Fruit fly (Drosophila melanogaster) whole organism, embryonic: Measurements from ENCODE around the gene Der-2.

ENCODE experiments used
- BEAF-32 ChIP-seq: fragments of 200-800 bp; sonication (Bioruptor generic); optimal IDR thresholded peaks from 3 replicates; lab custom pipeline; 2017; ENCODE audit warnings: missing biosample characterization, missing genetic modification characterization, mild to moderate bottlenecking, moderate library complexity, missing genetic modification reagents
- CG10321 ChIP-seq: fragments of 200-800 bp; sonication (Bioruptor generic); IDR thresholded peaks from 2 replicates; pipeline ENCODE4 v1.3.6; 2022; ENCODE audit warnings: missing biosample characterization, missing genetic modification characterization
- CG11723 ChIP-seq: fragments of 200-800 bp; sonication (Bioruptor generic); optimal IDR thresholded peaks from 2 replicates; lab custom pipeline; 2017; ENCODE audit warnings: missing biosample characterization, mild to moderate bottlenecking, missing genetic modification characterization
- CG12299 ChIP-seq: fragments of 200-800 bp; sonication (Bioruptor generic); optimal IDR thresholded peaks from 2 replicates; lab custom pipeline; 2018; ENCODE audit warnings: missing biosample characterization, mild to moderate bottlenecking, missing genetic modification characterization
- CG12942 ChIP-seq: fragments of 200-800 bp; sonication (Bioruptor generic); optimal IDR thresholded peaks from 3 replicates; lab custom pipeline; 2016; ENCODE audit warnings: missing biosample characterization, missing genetic modification characterization
- CG14710 ChIP-seq: fragments of 200-800 bp; sonication (Bioruptor generic); optimal IDR thresholded peaks from 3 replicates; lab custom pipeline; 2019; ENCODE audit warnings: missing biosample characterization, mild to moderate bottlenecking, missing genetic modification characterization, moderate library complexity
- CG15479 ChIP-seq: fragments of 200-800 bp; sonication (Bioruptor generic); optimal IDR thresholded peaks from 3 replicates; lab custom pipeline; 2019; ENCODE audit warnings: missing biosample characterization, mild to moderate bottlenecking, missing genetic modification characterization, moderate library complexity
- CG17359 ChIP-seq: fragments of 200-800 bp; sonication (Bioruptor generic); optimal IDR thresholded peaks from 3 replicates; lab custom pipeline; 2018; ENCODE audit warnings: missing biosample characterization, mild to moderate bottlenecking, missing genetic modification characterization, moderate library complexity
- CG17568 ChIP-seq: fragments of 200-800 bp; sonication (Bioruptor generic); optimal IDR thresholded peaks from 2 replicates; lab custom pipeline; 2018; ENCODE audit warnings: missing biosample characterization, mild to moderate bottlenecking, missing genetic modification characterization, moderate library complexity
- CG2199 ChIP-seq: fragments of 200-800 bp; sonication (Bioruptor generic); IDR thresholded peaks from 3 replicates; pipeline ENCODE4 v1.3.6; 2022; ENCODE audit warnings: missing biosample characterization, missing genetic modification characterization
- CG3065 ChIP-seq: fragments of 200-800 bp; sonication (Bioruptor generic); optimal IDR thresholded peaks from 2 replicates; lab custom pipeline; 2016; ENCODE audit warnings: missing biosample characterization, missing genetic modification characterization
- CG34376 ChIP-seq: fragments of 200-800 bp; sonication (Bioruptor generic); optimal IDR thresholded peaks from 2 replicates; lab custom pipeline; 2018; ENCODE audit warnings: missing biosample characterization, mild to moderate bottlenecking, missing genetic modification characterization
- CG6765 ChIP-seq: fragments of 200-800 bp; sonication (Bioruptor generic); optimal IDR thresholded peaks from 3 replicates; lab custom pipeline; 2017; ENCODE audit warnings: missing biosample characterization, mild to moderate bottlenecking, missing genetic modification characterization
- Doc3 ChIP-seq: fragments of 200-800 bp; sonication (Bioruptor generic); IDR thresholded peaks from 3 replicates; pipeline ENCODE4 v1.3.6; 2022; ENCODE audit warnings: missing biosample characterization, missing genetic modification characterization; ENCODE audit not compliant: partially characterized antibody
- ERR ChIP-seq: fragments of 200-800 bp; sonication (Bioruptor generic); optimal IDR thresholded peaks from 2 replicates; lab custom pipeline; 2016; ENCODE audit warnings: missing biosample characterization, missing genetic modification characterization
- GATAe ChIP-seq: fragments of 200-800 bp; sonication (Bioruptor generic); conservative IDR thresholded peaks from 2 replicates; pipeline ENCODE4 v1.3.6; 2022; ENCODE audit warnings: missing biosample characterization, missing genetic modification characterization
- Hr39 ChIP-seq: fragments of >200 bp; optimal IDR thresholded peaks from 2 replicates; lab custom pipeline; 2017
- Hr78 ChIP-seq, 2 experiments: fragments of 200-800 bp in 1 of 2; fragments of >200 bp in 1 of 2; sonication (Bioruptor generic) in 1 of 2; optimal IDR thresholded peaks; 2 replicates each; lab custom pipeline; 2017 to 2019; ENCODE audit warnings: missing biosample characterization in 2 of 2, missing genetic modification characterization in 2 of 2, mild to moderate bottlenecking in 1 of 2, moderate library complexity in 1 of 2
- Med ChIP-seq: fragments of 200-800 bp; sonication (Bioruptor generic); peaks from one replicate; lab custom pipeline; 2016; ENCODE audit warnings: missing biosample characterization, missing genetic modification characterization, mild to moderate bottlenecking, inconsistent platforms, moderate library complexity
- Mrtf ChIP-seq: fragments of 200-800 bp; sonication (Bioruptor generic); IDR thresholded peaks from 3 replicates; pipeline ENCODE4 v1.3.6; 2022; ENCODE audit warnings: missing biosample characterization, missing genetic modification characterization
- Neu2 ChIP-seq: fragments of 200-800 bp; sonication (Bioruptor generic); optimal IDR thresholded peaks from 3 replicates; lab custom pipeline; 2016; ENCODE audit warnings: missing biosample characterization, missing genetic modification characterization, borderline replicate concordance
- Pdp1 ChIP-seq, 2 experiments: fragments of 200-800 bp; sonication (Bioruptor generic); optimal IDR thresholded peaks; 3 replicates each; lab custom pipeline; 2016; ENCODE audit warnings: missing biosample characterization in 2 of 2, missing genetic modification characterization in 2 of 2, mild to moderate bottlenecking in 1 of 2, moderate library complexity in 1 of 2
- Rfx ChIP-seq: fragments of 200-800 bp; sonication (Bioruptor generic); IDR thresholded peaks from 2 replicates; pipeline ENCODE4 v1.3.6; 2022; ENCODE audit warnings: missing biosample characterization, missing genetic modification characterization
- Sry-δ ChIP-seq: fragments of 200-800 bp; sonication (Bioruptor generic); optimal IDR thresholded peaks from 2 replicates; lab custom pipeline; 2016; ENCODE audit warnings: missing biosample characterization, missing genetic modification characterization
- abd-A ChIP-seq: fragments of 200-800 bp; sonication (Bioruptor generic); optimal IDR thresholded peaks from 3 replicates; lab custom pipeline; 2019; ENCODE audit warnings: missing biosample characterization, mild to moderate bottlenecking, missing genetic modification characterization, moderate library complexity
- ara ChIP-seq: fragments of 200-800 bp; sonication (Bioruptor generic); IDR thresholded peaks from 2 replicates; pipeline ENCODE4 v1.3.6; 2022; ENCODE audit warnings: missing biosample characterization, missing genetic modification characterization
- bab2 ChIP-seq: fragments of 200-800 bp; sonication (Bioruptor generic); optimal IDR thresholded peaks from 2 replicates; lab custom pipeline; 2016; ENCODE audit warnings: missing biosample characterization, missing genetic modification characterization
- chinmo ChIP-seq: fragments of 200-800 bp; sonication (Bioruptor generic); IDR thresholded peaks from 4 replicates; pipeline ENCODE4 v1.3.6; 2022; ENCODE audit warnings: missing biosample characterization, missing genetic modification characterization; ENCODE audit not compliant: partially characterized antibody
- crol ChIP-seq: fragments of 200-800 bp; sonication (Bioruptor generic); IDR thresholded peaks from 2 replicates; pipeline ENCODE4 v1.3.6; 2022; ENCODE audit warnings: missing biosample characterization, missing genetic modification characterization
- exex ChIP-seq: fragments of 200-800 bp; sonication (Bioruptor generic); optimal IDR thresholded peaks from 4 replicates; lab custom pipeline; 2018; ENCODE audit warnings: missing biosample characterization, mild to moderate bottlenecking, missing genetic modification characterization, moderate library complexity
- ftz-f1 ChIP-seq: fragments of 200-800 bp; sonication (Bioruptor generic); optimal IDR thresholded peaks from 2 replicates; lab custom pipeline; 2016; ENCODE audit warnings: missing biosample characterization, missing genetic modification characterization
- gem ChIP-seq: fragments of 200-800 bp; sonication (Bioruptor generic); optimal IDR thresholded peaks from 2 replicates; lab custom pipeline; 2019; ENCODE audit warnings: missing biosample characterization, mild to moderate bottlenecking, missing genetic modification characterization, moderate library complexity
- grn ChIP-seq: fragments of 200-800 bp; sonication (Bioruptor generic); optimal IDR thresholded peaks from 3 replicates; lab custom pipeline; 2017; ENCODE audit warnings: missing biosample characterization, missing genetic modification characterization
- jumu ChIP-seq: fragments of 200-800 bp; sonication (Bioruptor generic); optimal IDR thresholded peaks from 3 replicates; lab custom pipeline; 2016; ENCODE audit warnings: missing biosample characterization, missing genetic modification characterization
- knrl ChIP-seq: fragments of 200-800 bp; sonication (Bioruptor generic); IDR thresholded peaks from 3 replicates; pipeline ENCODE4 v1.3.6; 2022; ENCODE audit warnings: missing biosample characterization, missing genetic modification characterization; ENCODE audit not compliant: partially characterized antibody
- lab ChIP-seq: fragments of 200-800 bp; sonication (Bioruptor generic); optimal IDR thresholded peaks from 3 replicates; lab custom pipeline; 2017; ENCODE audit warnings: missing biosample characterization, missing genetic modification characterization, mild to moderate bottlenecking, moderate library complexity, missing genetic modification reagents
- mam ChIP-seq: fragments of 200-800 bp; sonication (Bioruptor generic); optimal IDR thresholded peaks from 3 replicates; lab custom pipeline; 2016; ENCODE audit warnings: missing biosample characterization, missing genetic modification characterization
- mirr ChIP-seq: fragments of 200-800 bp; sonication (Bioruptor generic); optimal IDR thresholded peaks from 3 replicates; lab custom pipeline; 2018; ENCODE audit warnings: missing biosample characterization, mild to moderate bottlenecking, missing genetic modification characterization
- mld ChIP-seq: fragments of 200-800 bp; sonication (Bioruptor generic); IDR thresholded peaks from 3 replicates; pipeline ENCODE4 v1.3.6; 2022; ENCODE audit warnings: missing biosample characterization, missing genetic modification characterization; ENCODE audit not compliant: partially characterized antibody
- nerfin-2 ChIP-seq: fragments of 200-800 bp; sonication (Bioruptor generic); IDR thresholded peaks from 2 replicates; pipeline ENCODE4 v1.3.6; 2022; ENCODE audit warnings: missing biosample characterization, missing genetic modification characterization; ENCODE audit not compliant: partially characterized antibody
- salm ChIP-seq: fragments of 200-800 bp; sonication (Bioruptor generic); optimal IDR thresholded peaks from 2 replicates; lab custom pipeline; 2018; ENCODE audit warnings: missing biosample characterization, mild to moderate bottlenecking, missing genetic modification characterization
- sens ChIP-seq: fragments of 200-800 bp; sonication (Bioruptor generic); peaks from one replicate; lab custom pipeline; 2016; ENCODE audit warnings: missing biosample characterization, missing genetic modification characterization
- sim ChIP-seq: fragments of 200-800 bp; sonication (Bioruptor generic); IDR thresholded peaks from 2 replicates; pipeline ENCODE4 v1.3.6; 2022; ENCODE audit warnings: missing biosample characterization, missing genetic modification characterization
- sob ChIP-seq: fragments of 200-800 bp; sonication (Bioruptor generic); IDR thresholded peaks from 2 replicates; pipeline ENCODE4 v1.3.6; 2022; ENCODE audit warnings: missing biosample characterization, missing genetic modification characterization
- sug ChIP-seq: fragments of 200-800 bp; optimal IDR thresholded peaks from 2 replicates; lab custom pipeline; 2019; ENCODE audit warnings: missing biosample characterization, mild to moderate bottlenecking, missing genetic modification characterization, moderate library complexity
- tap ChIP-seq: fragments of 200-800 bp; optimal IDR thresholded peaks from 3 replicates; lab custom pipeline; 2019; ENCODE audit warnings: missing biosample characterization, mild to moderate bottlenecking, missing genetic modification characterization, moderate library complexity
- tgo ChIP-seq: fragments of 200-800 bp; sonication (Bioruptor generic); IDR thresholded peaks from 3 replicates; pipeline ENCODE4 v1.3.6; 2022; ENCODE audit warnings: missing biosample characterization, missing genetic modification characterization
- tll ChIP-seq, 2 experiments: fragments of 200-800 bp in 1 of 2; fragments of >200 bp in 1 of 2; sonication (Bioruptor generic) in 1 of 2; optimal IDR thresholded peaks; 2 replicates each; lab custom pipeline; 2017 to 2019; ENCODE audit warnings: missing biosample characterization in 2 of 2, missing genetic modification characterization in 2 of 2, mild to moderate bottlenecking in 1 of 2, moderate library complexity in 1 of 2

Der-2 gene

DNA sequence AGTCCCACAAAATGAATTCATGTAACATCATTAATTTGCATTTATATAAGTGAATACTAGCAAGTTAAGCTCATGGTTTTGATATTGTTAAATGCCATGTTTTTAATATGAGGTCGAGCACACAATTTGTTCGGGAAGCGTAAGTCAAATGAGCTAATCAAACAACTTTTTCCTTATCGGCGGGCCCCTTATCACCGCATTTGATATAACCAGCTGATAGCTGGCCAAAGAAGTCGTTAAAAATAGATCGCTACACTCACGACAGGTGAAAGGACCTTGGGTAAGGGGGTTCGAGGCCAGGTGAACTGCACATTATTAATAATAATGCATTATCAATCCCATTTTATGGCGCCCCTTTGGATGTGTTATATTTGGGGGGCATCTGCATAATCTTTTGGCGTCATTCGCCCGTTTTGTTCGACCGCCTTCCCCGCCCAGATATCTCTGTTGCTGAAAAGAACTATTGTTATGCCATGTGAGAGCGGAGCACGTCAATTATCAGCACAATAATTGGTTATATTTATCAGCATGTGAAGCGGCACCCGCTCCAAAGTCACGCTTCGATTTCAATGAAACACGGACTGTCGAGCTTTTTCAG is 36.5 kb downstream of the Der-2 start:
- TF ChIP-seq abd-A (tag; lab: Kevin White, UChicago) (no peak), jumu (GFP tag; lab: Kevin White, UChicago) (no peak), CG10321 (GFP tag; lab: Robert Waterston, UW) (no peak), tap (tag; lab: Kevin White, UChicago) (no peak), GATAe (GFP tag; lab: Robert Waterston, UW) (peak; percentile 74), sim (GFP tag; lab: Robert Waterston, UW) (no peak), Rfx (GFP tag; lab: Robert Waterston, UW) (no peak), sens (peak; percentile 73), sob (GFP tag; lab: Robert Waterston, UW) (no peak), crol (GFP tag; lab: Robert Waterston, UW) (peak; percentile 20; the same call in 1 of the 2 replicates), CG12299 (tag; lab: Kevin White, UChicago) (no peak), ERR (GFP tag; lab: Kevin White, UChicago) (no peak), Pdp1 (GFP tag; optimal IDR thresholded peaks at IDR 0.05; lab: Kevin White, UChicago) (peak in 1 of 2 experiments; percentile 51), Hr39 (no peak), knrl (GFP tag; lab: Robert Waterston, UW) (no peak), lab (peak; percentile 19), chinmo (GFP tag; lab: Robert Waterston, UW) (0 out of 4 replicates have a peak, but pooled peaks have one; percentile 69), Mrtf (GFP tag; lab: Robert Waterston, UW) (no peak), CG34376 (GFP tag; lab: Kevin White, UChicago) (peak; percentile 10), tgo (no peak), CG2199 (0 out of 3 replicates have a peak, but pooled peaks have one; percentile 20), Neu2 (GFP tag; lab: Kevin White, UChicago) (no peak), sug (tag; lab: Kevin White, UChicago) (peak; percentile 51), CG17359 (tag; lab: Kevin White, UChicago) (no peak), exex (tag; lab: Kevin White, UChicago) (peak; percentile 75), BEAF-32 (GFP tag; lab: Kevin White, UChicago) (no peak), CG17568 (GFP tag; lab: Kevin White, UChicago) (no peak), ara (GFP tag; lab: Robert Waterston, UW) (no peak), mld (GFP tag; lab: Robert Waterston, UW) (no peak), CG14710 (tag; lab: Kevin White, UChicago) (no peak), Doc3 (GFP tag; lab: Robert Waterston, UW) (no peak), CG6765 (GFP tag; lab: Kevin White, UChicago) (no peak), gem (tag; lab: Kevin White, UChicago) (no peak), bab2 (GFP tag; lab: Kevin White, UChicago) (no peak), mirr (peak; percentile 35), mam (GFP tag; lab: Kevin White, UChicago) (no peak), ftz-f1 (GFP tag; lab: Kevin White, UChicago) (peak; percentile 16), Hr78 (GFP tag; optimal IDR thresholded peaks at IDR 0.05; lab: Kevin White, UChicago) (peak in 1 of 2 experiments; percentile 47), CG15479 (GFP tag; lab: Kevin White, UChicago) (no peak), CG3065 (GFP tag; lab: Kevin White, UChicago) (no peak), grn (GFP tag; lab: Kevin White, UChicago) (peak; percentile 74), Med (GFP tag; lab: Kevin White, UChicago) (peak; percentile 55), tll (GFP tag; optimal IDR thresholded peaks at IDR 0.05; lab: Kevin White, UChicago) (no peak), CG11723 (GFP tag; lab: Kevin White, UChicago) (no peak), CG12942 (GFP tag; lab: Kevin White, UChicago) (no peak), salm (no peak), nerfin-2 (GFP tag; lab: Robert Waterston, UW) (no peak), Sry-δ (GFP tag; lab: Kevin White, UChicago) (no peak)
